Fruit fly (Drosophila melanogaster) S2 (cell line): Measurements from ENCODE around the gene CG15643.

ENCODE experiments used
- CG8478 ChIP-seq: fragments of >200 bp; optimal IDR thresholded peaks from 2 replicates; lab custom pipeline; 2018
- CTCF ChIP-seq, 2 experiments: fragments of >200 bp; optimal IDR thresholded peaks; 2 replicates each; lab custom pipeline; 2018

The CG15643 gene

dm6 chrX:15568353-15568982, 3.5 kb downstream of the CG15643 start:
- no peak for TF ChIP-seq CG8478
- no peak for TF ChIP-seq CTCF (optimal IDR thresholded peaks at IDR 0.05; lab: Kevin White, UChicago)

DNA sequence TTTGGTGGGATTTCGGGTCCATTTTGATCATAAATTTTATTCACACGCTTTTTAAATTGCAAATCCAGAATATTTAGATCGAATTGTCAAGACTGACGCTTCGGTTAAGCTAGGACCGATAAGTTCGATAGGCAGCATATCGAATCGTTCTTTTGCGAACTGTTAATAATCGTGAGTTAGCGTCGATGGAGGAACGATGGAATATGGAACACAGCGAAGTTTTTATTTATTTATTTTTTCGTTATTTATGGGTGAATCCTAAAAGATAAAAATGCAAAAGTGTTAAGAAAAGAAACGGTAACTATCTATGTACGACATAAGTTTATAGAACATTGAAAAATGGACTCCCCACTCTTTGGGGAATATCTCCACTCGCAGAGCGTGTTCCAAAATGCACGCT, 16.0 kb downstream of the CG15643 start, which contains the start of gene CG42300:
CG42300 (minus strand) TSS at position 101 of the 400 bp plus-strand sequence.
- TF ChIP-seq CTCF (optimal IDR thresholded peaks at IDR 0.05; lab: Kevin White, UChicago) = no peak

DNA sequence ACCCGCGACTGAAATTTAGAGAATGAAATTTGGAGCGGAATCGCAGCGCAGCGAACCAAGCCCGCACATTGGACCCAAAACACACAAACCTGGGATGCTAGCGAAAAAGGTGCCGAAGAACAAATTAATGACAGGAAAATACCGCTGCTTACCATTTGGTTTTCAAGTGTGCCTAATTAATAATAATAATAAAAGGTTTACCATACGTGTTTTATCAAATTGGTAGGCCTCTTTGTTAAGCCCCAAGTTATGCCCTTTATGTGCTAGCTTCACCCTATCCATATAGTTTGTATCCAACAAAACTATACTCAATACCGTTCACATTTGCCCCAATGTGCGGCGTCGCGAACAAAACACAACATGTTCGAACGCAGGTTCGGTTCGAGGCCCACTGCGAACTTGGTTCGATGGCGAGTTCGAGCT, 17.7 kb downstream of the CG15643 start, which contains the start of gene Ac13E:
Ac13E (minus strand) TSS at position 23 of the 423 bp plus-strand sequence.
- TF ChIP-seq CG8478 (no peak), CTCF (optimal IDR thresholded peaks at IDR 0.05; lab: Kevin White, UChicago) (no peak)

dm6 chrX:15552472-15552888, 19.5 kb downstream of the CG15643 start:
- TF ChIP-seq CG8478 (no peak), CTCF (optimal IDR thresholded peaks at IDR 0.05; lab: Kevin White, UChicago) (no peak)

dm6 chrX:15549055-15549454, 22.9 kb downstream of the CG15643 start:
- TF ChIP-seq CG8478 (no peak), CTCF (optimal IDR thresholded peaks at IDR 0.05; lab: Kevin White, UChicago) (no peak)

dm6 chrX:15545467-15546197, 26.3 kb downstream of the CG15643 start:
- TF ChIP-seq CG8478 (no peak), CTCF (optimal IDR thresholded peaks at IDR 0.05; lab: Kevin White, UChicago) (no peak)

dm6 chrX:15543479-15544044, 28.4 kb downstream of the CG15643 start:
- TF ChIP-seq CG8478 (no peak), CTCF (optimal IDR thresholded peaks at IDR 0.05; lab: Kevin White, UChicago) (no peak)

dm6 chrX:15539856-15540488, 32.0 kb downstream of the CG15643 start:
- TF ChIP-seq CTCF (optimal IDR thresholded peaks at IDR 0.05; lab: Kevin White, UChicago) (no peak), CG8478 (no peak)

DNA sequence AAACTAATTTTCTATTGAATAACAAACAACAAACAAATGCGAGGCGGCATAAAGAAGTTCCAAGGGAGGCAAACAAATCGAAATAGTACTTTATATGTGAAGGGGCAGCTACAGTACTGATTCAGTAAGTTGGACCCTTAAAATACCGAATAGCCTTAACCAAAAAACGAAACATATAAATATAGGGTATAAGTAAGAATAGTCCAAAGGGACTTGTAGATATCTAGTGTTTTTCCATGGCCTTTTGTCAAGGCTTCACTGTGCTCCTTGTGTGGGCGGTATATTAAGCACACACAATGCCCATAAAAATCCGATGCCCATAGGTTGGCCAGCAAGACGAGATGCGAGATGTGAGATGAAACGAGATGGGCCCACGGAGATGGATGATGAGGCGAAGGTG, 39.9 kb downstream of the CG15643 start:
- TF ChIP-seq CTCF (optimal IDR thresholded peaks at IDR 0.05; lab: Kevin White, UChicago) = no peak

DNA sequence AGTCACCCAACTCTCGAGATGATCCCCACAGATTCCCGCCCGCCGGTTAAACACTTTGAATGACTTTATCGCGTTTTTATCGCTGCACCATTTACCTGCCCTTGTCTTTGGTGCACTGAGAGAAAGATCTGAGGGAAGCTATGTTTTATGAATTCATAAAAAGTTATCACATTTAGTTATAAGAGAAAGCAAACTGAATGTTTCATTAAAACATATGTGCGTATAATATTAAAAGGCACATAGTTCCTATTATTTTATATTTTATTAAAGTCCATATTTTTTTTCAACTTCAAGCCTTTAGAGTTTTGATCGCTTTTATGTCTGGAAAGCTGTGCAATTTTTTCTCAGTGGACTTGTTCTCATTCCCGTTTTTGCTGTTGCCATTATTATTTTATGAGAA, 41.6 kb downstream of the CG15643 start:
- TF ChIP-seq CG8478 = no peak
- no peak for TF ChIP-seq CTCF (optimal IDR thresholded peaks at IDR 0.05; lab: Kevin White, UChicago)

DNA sequence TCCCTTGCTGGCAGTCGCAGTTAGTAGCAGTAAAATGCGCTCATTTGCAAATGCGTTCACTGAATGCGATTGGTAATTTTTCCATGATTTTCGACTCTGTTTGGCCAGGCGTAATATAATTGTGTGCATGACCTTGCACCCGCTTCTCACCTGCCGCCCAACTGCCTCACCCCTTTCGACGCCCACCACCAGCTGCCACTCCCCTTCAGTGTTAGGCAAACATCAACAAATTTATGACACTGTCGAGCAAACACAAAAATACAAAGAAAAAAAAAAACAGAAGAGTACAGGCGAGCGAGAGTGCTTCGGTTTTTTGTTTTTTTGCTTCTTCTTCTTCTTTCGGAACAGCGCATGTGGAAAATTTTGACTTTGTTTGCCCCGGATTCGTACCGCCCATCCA, 42.0 kb downstream of the CG15643 start:
- no peak for TF ChIP-seq CG8478
- no peak for TF ChIP-seq CTCF (optimal IDR thresholded peaks at IDR 0.05; lab: Kevin White, UChicago)

DNA sequence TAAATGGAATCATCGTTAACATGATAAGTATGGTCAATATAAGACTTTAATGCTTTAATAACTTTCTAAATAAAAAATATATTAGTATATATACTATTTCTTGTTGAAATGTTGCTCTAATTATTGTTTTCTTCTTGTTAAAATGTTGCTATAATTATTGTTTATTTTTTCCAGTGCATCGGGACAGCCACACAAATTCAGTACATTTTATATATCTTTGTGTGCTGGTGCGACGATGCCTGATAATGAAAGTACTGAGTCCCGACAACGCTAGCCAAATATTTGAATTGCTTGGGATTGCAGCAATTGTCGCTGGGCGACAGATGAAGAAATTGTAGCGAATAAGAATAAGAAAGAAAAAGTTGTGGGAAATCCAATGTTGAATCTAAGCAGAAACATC, 42.8 kb downstream of the CG15643 start:
- TF ChIP-seq CTCF (optimal IDR thresholded peaks at IDR 0.05; lab: Kevin White, UChicago) = no peak
- TF ChIP-seq CG8478 = no peak

DNA sequence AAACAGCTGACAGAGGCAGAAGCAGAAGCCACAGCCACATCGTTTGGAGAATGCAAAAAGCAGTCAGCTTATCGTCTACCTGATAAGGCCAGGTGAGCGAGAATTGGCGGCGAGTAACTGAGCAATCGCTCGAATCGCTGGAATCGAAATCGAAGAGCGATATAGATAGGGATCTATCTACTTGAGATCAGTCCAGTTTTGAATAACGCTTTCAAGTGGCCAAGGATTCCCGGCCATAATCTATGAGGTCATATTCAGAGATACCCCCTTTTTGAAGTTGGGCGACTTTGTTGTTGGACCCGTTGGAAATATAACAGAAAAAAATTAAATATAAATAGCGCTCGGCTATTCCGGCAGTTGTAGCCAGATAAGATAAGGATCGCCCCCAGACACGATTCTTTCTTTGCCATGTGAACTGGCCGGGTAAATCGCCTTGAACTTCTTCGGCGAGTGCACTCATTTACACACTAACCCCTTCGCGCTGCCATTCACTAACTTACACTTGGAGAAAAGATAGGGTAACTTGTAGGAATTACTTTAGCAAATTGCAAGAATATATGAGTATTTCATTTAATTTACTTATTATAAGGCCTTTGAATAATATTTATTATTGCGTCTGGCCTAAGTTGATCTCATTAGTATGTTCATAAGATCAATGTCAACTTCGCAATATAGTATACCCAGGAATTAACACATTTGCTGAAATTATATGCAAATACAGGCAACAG, 49.4 kb downstream of the CG15643 start:
- TF ChIP-seq CTCF (optimal IDR thresholded peaks at IDR 0.05; lab: Kevin White, UChicago) = no peak
- TF ChIP-seq CG8478 = no peak
